Fruit fly (Drosophila melanogaster): Measurements from ENCODE around the gene Naa40.

The Naa40 gene

dm6 chr3R:29757681-29758080 is 32.9 kb upstream of the Naa40 start:
- TF ChIP-seq usp (GFP tag; optimal IDR thresholded peaks at IDR 0.05) = no peak
- TF ChIP-seq dl (GFP tag; optimal IDR thresholded peaks at IDR 0.05; ENCODE audit: insufficient read depth in 1 of 2, partially characterized antibody in 2 of 2) = no peak
- TF ChIP-seq h (GFP tag; optimal IDR thresholded peaks at IDR 0.05) = no peak
- TF ChIP-seq CrebA (GFP tag; optimal IDR thresholded peaks at IDR 0.05; ENCODE audit: borderline replicate concordance) = no peak
- TF ChIP-seq Abd-B (GFP tag; optimal IDR thresholded peaks at IDR 0.05) = no peak
- no peak for TF ChIP-seq ey (GFP tag; optimal IDR thresholded peaks at IDR 0.05)
- TF ChIP-seq foxo (GFP tag; optimal IDR thresholded peaks at IDR 0.05) = peak in 1 of 2 experiments; percentile 3
- no peak for TF ChIP-seq Jra (GFP tag; optimal IDR thresholded peaks at IDR 0.05)
- TF ChIP-seq Hr78 (GFP tag; optimal IDR thresholded peaks at IDR 0.05) = no peak
- peak; percentile 1 for TF ChIP-seq Myc (optimal IDR thresholded peaks at IDR 0.05)
- no peak for TF ChIP-seq Hr83 (GFP tag; optimal IDR thresholded peaks at IDR 0.05; ENCODE audit: poor library complexity, severe bottlenecking)
- TF ChIP-seq woc (GFP tag; optimal IDR thresholded peaks at IDR 0.05) = peak; percentile 17
- TF ChIP-seq tai (GFP tag; optimal IDR thresholded peaks at IDR 0.05) = no peak
- no peak for TF ChIP-seq Vsx2 (GFP tag; optimal IDR thresholded peaks at IDR 0.05; ENCODE audit: partially characterized antibody)
- no peak for TF ChIP-seq Hnf4 (GFP tag; optimal IDR thresholded peaks at IDR 0.05)

dm6 chr3R:29757226-29757625 is 32.5 kb upstream of the Naa40 start:
- TF ChIP-seq dl (GFP tag; optimal IDR thresholded peaks at IDR 0.05; ENCODE audit: insufficient read depth in 1 of 2, partially characterized antibody in 2 of 2) (no peak), Jra (GFP tag; optimal IDR thresholded peaks at IDR 0.05) (no peak), tai (GFP tag; optimal IDR thresholded peaks at IDR 0.05) (no peak), GATAd (GFP tag; optimal IDR thresholded peaks at IDR 0.05) (no peak), foxo (GFP tag; optimal IDR thresholded peaks at IDR 0.05) (no peak), CrebA (GFP tag; optimal IDR thresholded peaks at IDR 0.05; ENCODE audit: borderline replicate concordance) (no peak), rgr (GFP tag; optimal IDR thresholded peaks at IDR 0.05) (peak; percentile 15), usp (GFP tag; optimal IDR thresholded peaks at IDR 0.05) (no peak), ey (GFP tag; optimal IDR thresholded peaks at IDR 0.05) (no peak), Rel (GFP tag; optimal IDR thresholded peaks at IDR 0.05) (no peak), Rel (tag; optimal IDR thresholded peaks at IDR 0.05) (peak; percentile 63), h (GFP tag; optimal IDR thresholded peaks at IDR 0.05) (no peak), dmrt93B (GFP tag; optimal IDR thresholded peaks at IDR 0.05) (no peak), fru (GFP tag; optimal IDR thresholded peaks at IDR 0.05) (no peak), jim (GFP tag; optimal IDR thresholded peaks at IDR 0.05) (no peak), sv (GFP tag; optimal IDR thresholded peaks at IDR 0.05) (no peak), pan (optimal IDR thresholded peaks at IDR 0.05) (no peak), Hr83 (GFP tag; optimal IDR thresholded peaks at IDR 0.05; ENCODE audit: poor library complexity, severe bottlenecking) (no peak)

- TF ChIP-seq lola (GFP tag; optimal IDR thresholded peaks at IDR 0.05) (no peak), Dif (GFP tag; optimal IDR thresholded peaks at IDR 0.05; ENCODE audit: partially characterized antibody) (no peak), Rel (GFP tag; optimal IDR thresholded peaks at IDR 0.05) (no peak), Rel (tag; optimal IDR thresholded peaks at IDR 0.05) (no peak), Sp1 (GFP tag; optimal IDR thresholded peaks at IDR 0.05) (no peak), jim (GFP tag; optimal IDR thresholded peaks at IDR 0.05) (no peak), Vsx2 (GFP tag; optimal IDR thresholded peaks at IDR 0.05; ENCODE audit: partially characterized antibody) (no peak), CrebA (GFP tag; optimal IDR thresholded peaks at IDR 0.05; ENCODE audit: borderline replicate concordance) (no peak), ey (GFP tag; optimal IDR thresholded peaks at IDR 0.05) (no peak), usp (GFP tag; optimal IDR thresholded peaks at IDR 0.05) (no peak), CG9705 (GFP tag; optimal IDR thresholded peaks at IDR 0.05) (no peak), GATAd (GFP tag; optimal IDR thresholded peaks at IDR 0.05) (no peak), Dfd (GFP tag; optimal IDR thresholded peaks at IDR 0.05) (no peak), psq (GFP tag; optimal IDR thresholded peaks at IDR 0.05) (no peak), fru (GFP tag; optimal IDR thresholded peaks at IDR 0.05) (no peak), woc (GFP tag; optimal IDR thresholded peaks at IDR 0.05) (no peak), Myc (optimal IDR thresholded peaks at IDR 0.05) (no peak), pan (optimal IDR thresholded peaks at IDR 0.05) (no peak), foxo (GFP tag; optimal IDR thresholded peaks at IDR 0.05) (no peak), N (GFP tag; optimal IDR thresholded peaks at IDR 0.05) (no peak)
Observed at dm6 chr3R:29756153-29756552, 31.4 kb upstream of the Naa40 start.

- TF ChIP-seq Myc (optimal IDR thresholded peaks at IDR 0.05) (no peak), sv (GFP tag; optimal IDR thresholded peaks at IDR 0.05) (no peak), Dfd (GFP tag; optimal IDR thresholded peaks at IDR 0.05) (no peak), foxo (GFP tag; optimal IDR thresholded peaks at IDR 0.05) (peak in 1 of 2 experiments; percentile 1)
Observed at dm6 chr3R:29755248-29755647, 30.5 kb upstream of the Naa40 start.

Data from whole organism, wandering third instar larva.